Fruit fly (Drosophila melanogaster): ENCODE results near the gene r2d2.

DNA sequence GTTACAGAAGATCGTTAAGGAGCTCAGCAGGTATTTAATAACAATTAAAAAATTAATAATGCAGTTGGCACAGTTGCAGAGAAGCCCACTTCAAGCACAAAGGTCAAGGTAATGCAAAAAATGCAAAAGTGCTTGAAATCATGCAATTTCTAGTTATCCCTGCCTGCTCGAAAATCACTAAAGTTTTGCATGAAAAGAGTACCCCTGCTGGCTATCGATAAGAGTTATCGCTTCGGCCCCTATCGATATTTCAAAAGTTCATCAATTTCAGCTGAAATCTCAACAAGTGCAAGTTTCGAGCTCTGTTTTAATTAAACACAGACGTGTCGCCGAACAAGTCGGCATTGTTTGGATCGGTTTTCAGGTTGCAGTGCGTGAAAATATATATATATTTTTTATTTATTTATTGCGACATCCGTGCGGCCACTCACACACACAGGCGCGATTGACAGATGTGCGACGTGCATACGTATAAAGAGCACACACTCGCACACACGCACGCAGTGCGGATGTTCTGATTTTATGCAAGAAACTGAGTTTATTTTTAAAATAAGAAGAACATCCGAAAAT, 21.4 kb downstream of the r2d2 start:
- no peak for TF ChIP-seq ttk (optimal IDR thresholded peaks at IDR 0.05)
- no peak for TF ChIP-seq h (optimal IDR thresholded peaks at IDR 0.05)
- TF ChIP-seq psq (optimal IDR thresholded peaks at IDR 0.05), result no peak
- TF ChIP-seq Sin3A (optimal IDR thresholded peaks at IDR 0.05), result no peak
- no peak for TF ChIP-seq insv (optimal IDR thresholded peaks at IDR 0.05)
- no peak for TF ChIP-seq Myc (optimal IDR thresholded peaks at IDR 0.05)
